Fruit fly (Drosophila melanogaster): ENCODE results near the gene L2HGDH.

- no peak for TF ChIP-seq CTCF (optimal IDR thresholded peaks at IDR 0.05)
- no peak for TF ChIP-seq CG8478 (optimal IDR thresholded peaks at IDR 0.05)
These were observed 44.9 kb upstream of the L2HGDH start for dm6 chr2L:19019160-19019592.
